Worm (Caenorhabditis elegans): Measurements from ENCODE around the gene M01H9.5.

ce11 chrIV:4454330-4455173, 10.7 kb upstream of the M01H9.5 start, which contains the start of gene R08C7.11:
- no peak for TF ChIP-seq ZK185.1 (tag; optimal IDR thresholded peaks at IDR 0.05; ENCODE audit: poor library complexity, severe bottlenecking)
- TF ChIP-seq hmg-1.2 (GFP tag; IDR thresholded peaks at IDR 0.05), result peak; percentile 45; the same call in 1 of the 2 replicates
